Fruit fly (Drosophila melanogaster) whole organism, wandering third instar larva: ENCODE data around the gene DIP1.

Experiments
- Dfd ChIP-seq: fragments of >200 bp; optimal IDR thresholded peaks from 2 replicates; lab custom pipeline; 2017; ENCODE audit warnings: missing biosample characterization, missing genetic modification characterization
- Hr83 ChIP-seq: fragments of 200-300 bp; sonication (Bioruptor generic); optimal IDR thresholded peaks from 2 replicates; lab custom pipeline; 2016; ENCODE audit warnings: missing biosample characterization, mild to moderate bottlenecking, missing genetic modification characterization, moderate library complexity; ENCODE audit not compliant: poor library complexity, severe bottlenecking
- br ChIP-seq: fragments of 200-800 bp; sonication (Bioruptor generic); optimal IDR thresholded peaks from 2 replicates; lab custom pipeline; 2016; ENCODE audit warnings: missing biosample characterization, missing genetic modification characterization
- jim ChIP-seq: fragments of 175-275, 200-325 bp; sonication (Bioruptor generic); optimal IDR thresholded peaks from 2 replicates; lab custom pipeline; 2016; ENCODE audit warnings: missing biosample characterization, mild to moderate bottlenecking, missing genetic modification characterization
- pan ChIP-seq: fragments of >200 bp; optimal IDR thresholded peaks from 2 replicates; lab custom pipeline; 2017
- sv ChIP-seq: fragments of 200-800 bp; sonication (Bioruptor generic); optimal IDR thresholded peaks from 3 replicates; lab custom pipeline; 2016; ENCODE audit warnings: missing biosample characterization, missing genetic modification characterization
- tai ChIP-seq: sonication (Bioruptor generic); optimal IDR thresholded peaks from 2 replicates; lab custom pipeline; 2016; ENCODE audit warnings: missing biosample characterization, missing genetic modification characterization
- usp ChIP-seq: fragments of >200 bp; optimal IDR thresholded peaks from 2 replicates; lab custom pipeline; 2017; ENCODE audit warnings: missing biosample characterization, missing genetic modification characterization

DNA sequence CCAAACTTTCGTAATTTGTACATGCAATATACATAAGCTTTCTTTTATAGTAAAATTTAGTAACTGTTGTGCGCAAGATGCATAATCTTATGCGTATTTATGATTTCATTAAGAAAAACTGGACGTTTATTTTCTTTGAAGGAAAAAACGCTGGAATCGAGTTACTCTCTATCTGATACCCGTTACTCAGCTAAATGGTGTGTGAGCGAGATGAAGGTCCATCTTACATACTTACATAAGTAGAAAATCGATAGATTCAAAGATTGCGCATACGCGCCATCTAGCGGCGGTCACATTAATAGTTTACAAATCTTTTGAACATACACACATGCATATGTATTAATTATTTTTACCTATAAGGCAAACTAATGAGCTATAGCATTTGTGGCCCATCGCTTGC lies 24.4 kb downstream of the DIP1 start:
- TF ChIP-seq usp (GFP tag; lab: Kevin White, UChicago) (no peak), br (GFP tag; lab: Kevin White, UChicago) (no peak), pan (no peak), Hr83 (GFP tag; lab: Kevin White, UChicago) (no peak), jim (no peak), tai (GFP tag; lab: Kevin White, UChicago) (no peak), sv (GFP tag; lab: Kevin White, UChicago) (no peak), Dfd (no peak)
